Fruit fly (Drosophila melanogaster): ENCODE data around the gene BtbVII.
A peak's percentile ranks its signal among the peaks of the same experiment; 100 is the strongest.

BtbVII gene

DNA sequence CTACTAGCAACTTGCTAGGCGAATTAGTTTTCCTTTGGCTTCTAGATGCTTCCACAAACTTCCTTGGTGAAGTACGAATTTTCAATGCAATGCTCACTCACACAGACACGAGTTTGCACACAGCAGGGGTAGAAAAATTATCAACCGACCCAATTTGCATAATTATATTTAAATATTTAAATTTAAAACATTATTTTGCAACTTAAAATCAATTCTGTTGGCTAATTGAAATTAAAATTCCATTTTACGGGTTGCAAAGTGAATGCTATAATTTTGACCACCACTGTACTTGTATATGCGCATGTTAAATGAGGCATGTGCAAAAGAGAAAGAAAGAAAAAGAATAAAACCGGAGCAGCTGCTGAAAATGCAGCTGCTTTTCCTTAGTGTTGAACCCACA, 45.6 kb downstream of the BtbVII start:
- TF ChIP-seq CG15710 (tag; optimal IDR thresholded peaks at IDR 0.05) (peak; percentile 92), Snoo (tag; optimal IDR thresholded peaks at IDR 0.05) (peak; percentile 94), CG32121 (GFP tag; IDR thresholded peaks at IDR 0.05) (peak; percentile 98), gl (tag; optimal IDR thresholded peaks at IDR 0.05) (peak; percentile 88), CG14655 (GFP tag; optimal IDR thresholded peaks at IDR 0.05) (peak; percentile 96), Pif1B (GFP tag; optimal IDR thresholded peaks at IDR 0.05) (peak; percentile 98), CG12605 (GFP tag; IDR thresholded peaks at IDR 0.05) (peak; percentile 99), CG17806 (tag; optimal IDR thresholded peaks at IDR 0.05) (peak; percentile 96), CG8159 (tag; optimal IDR thresholded peaks at IDR 0.05) (peak; percentile 94), CG10348 (GFP tag; IDR thresholded peaks at IDR 0.05) (peak; percentile 84), CG34367 (tag; optimal IDR thresholded peaks at IDR 0.05) (peak; percentile 96), CG9948 (tag; optimal IDR thresholded peaks at IDR 0.05) (peak; percentile 93), Ets98B (GFP tag; IDR thresholded peaks at IDR 0.05) (peak; percentile 98), CG8301 (tag; optimal IDR thresholded peaks at IDR 0.05) (peak; percentile 97), Pif1A (GFP tag; optimal IDR thresholded peaks at IDR 0.05) (peak; percentile 98), CG4496 (GFP tag; IDR thresholded peaks at IDR 0.05) (peak; percentile 99), rn (GFP tag; IDR thresholded peaks at IDR 0.05) (peak; percentile 96), D1 (tag; optimal IDR thresholded peaks at IDR 0.05) (no peak), fd96Ca (GFP tag; IDR thresholded peaks at IDR 0.05) (peak; percentile 95), EcR (GFP tag; optimal IDR thresholded peaks at IDR 0.05) (no peak), CG13204 (GFP tag; optimal IDR thresholded peaks at IDR 0.05) (peak; percentile 55)

DNA sequence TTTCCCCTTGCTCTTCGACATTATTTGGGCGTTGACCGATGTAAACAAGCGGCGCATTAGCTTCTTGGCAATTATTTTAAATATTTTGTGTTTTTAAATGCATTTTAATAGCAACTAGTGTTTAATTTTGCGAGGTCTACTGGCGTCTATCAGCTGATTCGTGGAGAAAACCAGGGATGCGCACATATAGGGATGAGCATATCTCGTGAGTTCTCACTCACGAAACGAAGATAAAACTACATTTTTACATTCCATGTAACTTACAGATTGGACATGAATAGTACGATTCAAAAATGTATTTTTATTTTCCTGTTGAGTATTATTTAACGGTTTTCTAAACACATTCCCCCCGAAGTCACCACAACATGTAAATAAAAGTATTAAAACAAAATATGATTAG, 49.0 kb downstream of the BtbVII start, which contains the start of gene CG14966:
Gene CG14966, minus strand, starts transcription at position 168 of the 400 bp plus-strand sequence.
- no peak for TF ChIP-seq Ets98B (GFP tag; IDR thresholded peaks at IDR 0.05)
- TF ChIP-seq CG12605 (GFP tag; IDR thresholded peaks at IDR 0.05), result 0 out of 2 replicates have a peak, but pooled peaks have one; percentile 19
- peak; percentile 6 for TF ChIP-seq gl (tag; optimal IDR thresholded peaks at IDR 0.05)

- TF ChIP-seq Pif1B (GFP tag; optimal IDR thresholded peaks at IDR 0.05), result no peak
- no peak for TF ChIP-seq D1 (tag; optimal IDR thresholded peaks at IDR 0.05)
- peak; percentile 56 for TF ChIP-seq CG15710 (tag; optimal IDR thresholded peaks at IDR 0.05)
- TF ChIP-seq CG17806 (tag; optimal IDR thresholded peaks at IDR 0.05), result peak; percentile 49
- no peak for TF ChIP-seq gl (tag; optimal IDR thresholded peaks at IDR 0.05)
- TF ChIP-seq CG13204 (GFP tag; optimal IDR thresholded peaks at IDR 0.05), result no peak
- no peak for TF ChIP-seq CG9948 (tag; optimal IDR thresholded peaks at IDR 0.05)
- peak; percentile 77; the same call in 2 of the 3 replicates for TF ChIP-seq fd96Ca (GFP tag; IDR thresholded peaks at IDR 0.05)
- TF ChIP-seq CG34367 (tag; optimal IDR thresholded peaks at IDR 0.05), result peak; percentile 50
- TF ChIP-seq CG10348 (GFP tag; IDR thresholded peaks at IDR 0.05), result no peak
- peak; percentile 54; the same call in 2 of the 3 replicates for TF ChIP-seq CG4496 (GFP tag; IDR thresholded peaks at IDR 0.05)
- TF ChIP-seq CG12605 (GFP tag; IDR thresholded peaks at IDR 0.05), result peak; percentile 22; the same call in 1 of the 2 replicates
- peak; percentile 76 for TF ChIP-seq CG32121 (GFP tag; IDR thresholded peaks at IDR 0.05)
- TF ChIP-seq EcR (GFP tag; optimal IDR thresholded peaks at IDR 0.05), result peak; percentile 35
- 0 out of 2 replicates have a peak, but pooled peaks have one; percentile 32 for TF ChIP-seq rn (GFP tag; IDR thresholded peaks at IDR 0.05)
- peak; percentile 58; the same call in 1 of the 2 replicates for TF ChIP-seq Ets98B (GFP tag; IDR thresholded peaks at IDR 0.05)
These were observed 50.3 kb downstream of the BtbVII start, which contains the start of the genes CG32276 and gry for dm6 chr3L:3198447-3199402. TSS of gene CG32276 (minus strand) at chr3L:3199047. TSS of gene gry (plus strand) at chr3L:3199090.

dm6 chr3L:3203062-3203461, 54.6 kb downstream of the BtbVII start, which contains the start of gene CG32271:
TSS of gene CG32271 (minus strand) at chr3L:3203162.
- no peak for TF ChIP-seq CG14655 (GFP tag; optimal IDR thresholded peaks at IDR 0.05)
- no peak for TF ChIP-seq Snoo (tag; optimal IDR thresholded peaks at IDR 0.05)
- no peak for TF ChIP-seq CG15710 (tag; optimal IDR thresholded peaks at IDR 0.05)
- no peak for TF ChIP-seq CG17806 (tag; optimal IDR thresholded peaks at IDR 0.05)
- no peak for TF ChIP-seq Pif1B (GFP tag; optimal IDR thresholded peaks at IDR 0.05)
- TF ChIP-seq fd96Ca (GFP tag; IDR thresholded peaks at IDR 0.05), result no peak
- no peak for TF ChIP-seq CG8159 (tag; optimal IDR thresholded peaks at IDR 0.05)
- no peak for TF ChIP-seq Ets98B (GFP tag; IDR thresholded peaks at IDR 0.05)
- TF ChIP-seq CG9948 (tag; optimal IDR thresholded peaks at IDR 0.05), result no peak
- TF ChIP-seq CG10348 (GFP tag; IDR thresholded peaks at IDR 0.05), result no peak
- no peak for TF ChIP-seq D1 (tag; optimal IDR thresholded peaks at IDR 0.05)
- TF ChIP-seq CG8301 (tag; optimal IDR thresholded peaks at IDR 0.05), result no peak
- TF ChIP-seq CG32121 (GFP tag; IDR thresholded peaks at IDR 0.05), result no peak

DNA sequence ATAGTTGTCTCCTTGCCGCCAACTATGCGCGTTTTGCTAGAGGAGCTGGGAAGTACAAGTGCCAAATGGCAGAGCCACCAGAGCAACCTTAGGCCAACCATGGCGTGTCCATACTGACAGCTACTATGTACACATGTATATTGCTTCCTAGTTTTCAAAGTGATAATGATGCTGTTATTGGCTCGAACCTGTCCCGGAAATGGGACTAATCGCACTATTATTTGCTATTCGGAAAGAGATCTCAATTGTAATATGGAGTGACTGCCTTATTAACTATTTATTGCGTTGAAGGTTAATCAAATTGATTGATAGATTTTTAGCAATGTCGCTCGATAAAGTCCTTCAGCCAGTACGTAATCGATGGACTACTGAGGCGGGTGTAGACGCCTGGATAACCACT, 55.9 kb downstream of the BtbVII start, which contains the start of gene CG33159:
Gene CG33159, minus strand, starts transcription at position 101 of the 400 bp plus-strand sequence.
- TF ChIP-seq CG8159 (tag; optimal IDR thresholded peaks at IDR 0.05) (no peak), CG9948 (tag; optimal IDR thresholded peaks at IDR 0.05) (no peak), rn (GFP tag; IDR thresholded peaks at IDR 0.05) (no peak), CG12605 (GFP tag; IDR thresholded peaks at IDR 0.05) (no peak), Pif1B (GFP tag; optimal IDR thresholded peaks at IDR 0.05) (no peak), CG32121 (GFP tag; IDR thresholded peaks at IDR 0.05) (no peak), fd96Ca (GFP tag; IDR thresholded peaks at IDR 0.05) (no peak), D1 (tag; optimal IDR thresholded peaks at IDR 0.05) (no peak), CG17806 (tag; optimal IDR thresholded peaks at IDR 0.05) (no peak)
